Worm (Caenorhabditis elegans) whole organism, early embryonic: Measurements from ENCODE around the gene B0034.1.

Source experiments
- B0310.2 ChIP-seq: sonication (generic microtip); optimal IDR thresholded peaks from 2 replicates; lab custom pipeline; 2016; ENCODE audit warnings: mild to moderate bottlenecking, missing genetic modification characterization, missing compliant biosample characterization
- F13C5.2 ChIP-seq: sonication (generic microtip); optimal IDR thresholded peaks from 2 replicates; lab custom pipeline; 2017; ENCODE audit warnings: mild to moderate bottlenecking, missing genetic modification characterization, inconsistent platforms, missing compliant biosample characterization
- aly-1 ChIP-seq: sonication (generic microtip); optimal IDR thresholded peaks from 2 replicates; lab custom pipeline; 2016; ENCODE audit warnings: missing genetic modification characterization, missing compliant biosample characterization
- ama-1 ChIP-seq: fragments of 150-350 bp; optimal IDR thresholded peaks from 2 replicates; lab custom pipeline; 2014
- ceh-13 ChIP-seq: fragments of 200-800 bp; sonication (Bioruptor generic); optimal IDR thresholded peaks from 2 replicates; lab custom pipeline; 2018; ENCODE audit warnings: mild to moderate bottlenecking, missing genetic modification characterization, missing compliant biosample characterization
- ceh-36 ChIP-seq: sonication (generic microtip); optimal IDR thresholded peaks from 2 replicates; lab custom pipeline; 2016; ENCODE audit warnings: missing genetic modification characterization, inconsistent platforms, missing compliant biosample characterization
- ets-7 ChIP-seq: sonication (generic microtip); optimal IDR thresholded peaks from 2 replicates; lab custom pipeline; 2016; ENCODE audit warnings: missing genotype, missing genetic modification characterization, missing compliant biosample characterization
- flt-1 ChIP-seq: fragments of 200-800 bp; sonication (Bioruptor generic); IDR thresholded peaks from 2 replicates; pipeline ENCODE4 v1.3.6; 2022; ENCODE audit warnings: missing genetic modification characterization, missing compliant biosample characterization
- hmbx-1 ChIP-seq: sonication (generic microtip); optimal IDR thresholded peaks from 2 replicates; lab custom pipeline; 2016; ENCODE audit warnings: mild to moderate bottlenecking, missing genetic modification characterization, missing compliant biosample characterization
- hmg-4 ChIP-seq: fragments of 200-800 bp; sonication (Bioruptor generic); optimal IDR thresholded peaks from 2 replicates; lab custom pipeline; 2018; ENCODE audit warnings: mild to moderate bottlenecking, missing genetic modification characterization, missing compliant biosample characterization
- hnd-1 ChIP-seq: sonication (generic microtip); optimal IDR thresholded peaks from 2 replicates; lab custom pipeline; 2016; ENCODE audit warnings: missing genetic modification characterization, missing compliant biosample characterization
- pes-1 ChIP-seq: fragments of 200-800 bp; sonication (Bioruptor generic); IDR thresholded peaks from 2 replicates; pipeline ENCODE4 v1.3.6; 2022; ENCODE audit warnings: missing genetic modification reagents, missing genetic modification characterization, missing compliant biosample characterization
- scrt-1 ChIP-seq: fragments of 200-800 bp; sonication (Bioruptor generic); IDR thresholded peaks from 2 replicates; pipeline ENCODE4 v1.3.6; 2022; ENCODE audit warnings: missing genetic modification characterization, missing compliant biosample characterization
- sea-1 ChIP-seq: fragments of 200-800 bp; sonication (Bioruptor generic); conservative IDR thresholded peaks from 2 replicates; pipeline ENCODE4 v1.3.6; 2022; ENCODE audit warnings: missing genetic modification characterization, missing compliant biosample characterization
- tbx-11 ChIP-seq: fragments of 200-800 bp; sonication (Bioruptor generic); IDR thresholded peaks from 2 replicates; pipeline ENCODE4 v1.3.6; 2022; ENCODE audit warnings: missing genetic modification characterization, missing compliant biosample characterization
- tbx-37 ChIP-seq: fragments of 200-800 bp; sonication (Bioruptor generic); conservative IDR thresholded peaks from 2 replicates; pipeline ENCODE4 v1.3.6; 2022; ENCODE audit warnings: missing genetic modification reagents, missing genetic modification characterization, missing compliant biosample characterization
- tra-4 ChIP-seq: sonication (generic microtip); optimal IDR thresholded peaks from 2 replicates; lab custom pipeline; 2017; ENCODE audit warnings: missing genetic modification characterization, missing compliant biosample characterization

The B0034.1 gene

DNA sequence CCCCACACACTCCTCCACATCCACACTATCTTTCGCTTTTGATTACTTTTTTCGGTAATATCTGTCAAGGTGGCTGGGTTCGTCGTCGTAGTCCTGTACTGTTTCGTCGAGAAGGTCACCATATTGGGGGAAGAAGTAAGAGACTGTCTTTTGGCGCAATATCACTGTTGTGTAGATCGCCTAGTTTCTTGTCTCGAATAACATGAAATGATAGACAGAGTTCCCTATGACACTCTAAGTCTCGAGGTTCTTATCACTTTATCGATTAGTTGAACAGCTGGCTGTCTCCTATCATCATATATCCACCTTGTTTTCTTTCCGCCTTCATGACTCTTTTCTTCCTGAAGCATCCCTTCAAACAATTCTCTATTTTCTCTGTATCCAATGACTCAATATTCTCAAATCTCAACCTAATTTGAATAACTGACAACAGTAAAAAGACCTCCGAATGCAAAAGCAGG, 34.1 kb upstream of the B0034.1 start:
- no peak for TF ChIP-seq ets-7 (tag; lab: Kevin White, UChicago)
- no peak for TF ChIP-seq hmbx-1 (tag; lab: Kevin White, UChicago)
- TF ChIP-seq F13C5.2 (tag; lab: Kevin White, UChicago): no peak
- no peak for TF ChIP-seq tbx-11
- TF ChIP-seq ceh-36 (tag; lab: Kevin White, UChicago): no peak
- TF ChIP-seq pes-1 (GFP tag; lab: Robert Waterston, UW): no peak
- TF ChIP-seq tra-4 (tag; lab: Kevin White, UChicago): no peak
- no peak for TF ChIP-seq ama-1 (lab: Kevin White, UChicago)
- no peak for TF ChIP-seq flt-1
- TF ChIP-seq tbx-37: no peak
- no peak for TF ChIP-seq sea-1 (GFP tag; lab: Robert Waterston, UW)
- TF ChIP-seq hnd-1 (tag; lab: Kevin White, UChicago): no peak
- no peak for TF ChIP-seq scrt-1 (GFP tag; lab: Robert Waterston, UW)
- no peak for TF ChIP-seq B0310.2 (tag; lab: Kevin White, UChicago)
- no peak for TF ChIP-seq hmg-4 (GFP tag; lab: Kevin White, UChicago)

DNA sequence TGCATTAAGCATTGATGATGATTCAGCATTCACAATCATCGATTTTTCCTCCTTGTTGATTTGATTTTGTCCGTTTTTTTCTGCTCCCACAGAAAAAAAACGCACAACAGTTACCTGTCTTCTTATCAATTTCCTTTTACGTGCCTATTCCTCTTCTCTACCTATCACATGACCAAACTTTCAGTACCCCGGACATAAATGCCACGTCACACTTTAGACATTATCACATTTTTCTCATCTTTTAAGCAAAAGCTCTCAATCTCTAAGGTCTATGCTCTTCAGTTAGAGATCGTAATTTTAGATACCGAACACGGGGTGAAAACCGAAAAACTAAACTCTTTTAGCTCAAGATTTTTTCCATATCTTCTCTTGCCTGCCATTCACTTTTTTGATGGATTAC, 32.1 kb upstream of the B0034.1 start:
- no peak for TF ChIP-seq ceh-36 (tag; lab: Kevin White, UChicago)
- no peak for TF ChIP-seq B0310.2 (tag; lab: Kevin White, UChicago)
- TF ChIP-seq tra-4 (tag; lab: Kevin White, UChicago): no peak
- TF ChIP-seq F13C5.2 (tag; lab: Kevin White, UChicago): no peak
- TF ChIP-seq hnd-1 (tag; lab: Kevin White, UChicago): no peak
- no peak for TF ChIP-seq tbx-37

DNA sequence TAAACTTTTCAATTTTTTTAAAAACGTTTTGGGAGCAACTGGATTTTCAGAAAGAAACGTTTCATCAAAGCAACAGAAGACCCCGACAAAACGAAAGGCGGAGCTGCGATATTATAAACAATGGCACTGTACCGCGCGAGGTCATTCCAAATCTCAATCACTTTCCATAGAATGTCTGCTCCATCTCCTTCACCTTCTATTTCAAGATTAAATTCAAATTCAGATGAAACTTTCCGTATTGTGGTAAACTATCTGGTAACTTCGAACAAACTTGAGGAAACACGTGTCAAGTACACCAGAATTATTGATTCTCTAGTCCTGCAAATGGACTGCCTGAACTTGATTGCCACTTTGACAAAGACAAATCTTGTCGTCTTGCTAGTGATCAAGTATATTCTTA, 27.3 kb upstream of the B0034.1 start, which contains the start of gene F28B12.6:
F28B12.6 (plus strand) TSS at position 49 of the 400 bp plus-strand sequence.
- TF ChIP-seq ama-1 (lab: Kevin White, UChicago) (peak; percentile 24), flt-1 (no peak)

DNA sequence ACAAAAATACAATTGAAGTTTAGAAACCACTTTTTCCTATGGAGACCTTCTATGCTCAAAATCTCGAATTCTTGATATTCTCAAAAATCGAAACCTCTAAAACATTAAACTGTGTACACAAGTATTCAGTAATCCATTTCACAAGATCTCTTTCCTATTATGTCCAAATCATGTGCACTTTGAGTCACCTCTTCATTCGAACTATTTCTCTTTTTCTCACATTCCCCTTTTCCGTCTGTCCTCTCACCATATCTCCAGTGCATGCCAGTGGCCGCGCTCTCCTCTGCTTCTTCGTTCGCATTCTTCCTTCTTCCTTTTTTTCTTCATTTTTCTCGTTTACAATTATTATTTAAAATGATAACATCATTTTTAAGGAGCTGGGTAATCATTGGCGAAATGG, 25.5 kb upstream of the B0034.1 start, which contains the start of gene F28B12.1:
F28B12.1 (plus strand) TSS at position 335 of the 400 bp plus-strand sequence.
- TF ChIP-seq ceh-13 (GFP tag; lab: Kevin White, UChicago) (no peak), tbx-11 (no peak), aly-1 (no peak), ceh-36 (tag; lab: Kevin White, UChicago) (no peak), hmbx-1 (tag; lab: Kevin White, UChicago) (no peak), flt-1 (no peak)

DNA sequence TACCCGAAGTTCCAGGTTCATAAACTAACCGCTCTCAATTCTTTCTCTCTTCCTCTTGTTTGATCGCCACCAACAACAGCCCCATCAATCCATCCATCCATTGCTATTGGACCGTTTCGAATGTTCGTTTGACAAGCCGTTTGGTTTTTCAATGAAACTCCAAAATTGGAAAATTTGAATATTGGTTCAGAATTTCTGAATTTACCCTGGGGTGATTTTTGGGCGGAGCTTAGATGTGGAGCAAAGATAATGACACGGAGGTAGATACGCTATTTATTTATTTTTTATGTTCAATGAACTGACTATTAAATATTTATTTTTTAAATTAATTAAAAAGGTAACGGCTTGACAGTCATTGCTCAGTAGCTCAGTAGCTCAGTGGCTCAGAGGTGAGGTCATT, 23.9 kb upstream of the B0034.1 start, which contains the start of gene B0034.2:
B0034.2 (minus strand) TSS at position 101 of the 400 bp plus-strand sequence.
- TF ChIP-seq B0310.2 (tag; lab: Kevin White, UChicago) (no peak), hmg-4 (GFP tag; lab: Kevin White, UChicago) (no peak), tbx-37 (no peak), ceh-36 (tag; lab: Kevin White, UChicago) (no peak), ama-1 (lab: Kevin White, UChicago) (no peak), tbx-11 (no peak), pes-1 (GFP tag; lab: Robert Waterston, UW) (no peak), tra-4 (tag; lab: Kevin White, UChicago) (no peak)

- TF ChIP-seq hmg-4 (GFP tag; lab: Kevin White, UChicago) (no peak), hmbx-1 (tag; lab: Kevin White, UChicago) (no peak), ceh-13 (GFP tag; lab: Kevin White, UChicago) (no peak), ets-7 (tag; lab: Kevin White, UChicago) (no peak), pes-1 (GFP tag; lab: Robert Waterston, UW) (no peak), tbx-11 (no peak), tra-4 (tag; lab: Kevin White, UChicago) (no peak), ceh-36 (tag; lab: Kevin White, UChicago) (no peak), tbx-37 (no peak), F13C5.2 (tag; lab: Kevin White, UChicago) (no peak), aly-1 (no peak), hnd-1 (tag; lab: Kevin White, UChicago) (no peak), ama-1 (lab: Kevin White, UChicago) (no peak), flt-1 (no peak), scrt-1 (GFP tag; lab: Robert Waterston, UW) (no peak), sea-1 (GFP tag; lab: Robert Waterston, UW) (no peak), B0310.2 (tag; lab: Kevin White, UChicago) (no peak)
Observed at ce11 chrII:5945818-5946217, 22.3 kb upstream of the B0034.1 start.

DNA sequence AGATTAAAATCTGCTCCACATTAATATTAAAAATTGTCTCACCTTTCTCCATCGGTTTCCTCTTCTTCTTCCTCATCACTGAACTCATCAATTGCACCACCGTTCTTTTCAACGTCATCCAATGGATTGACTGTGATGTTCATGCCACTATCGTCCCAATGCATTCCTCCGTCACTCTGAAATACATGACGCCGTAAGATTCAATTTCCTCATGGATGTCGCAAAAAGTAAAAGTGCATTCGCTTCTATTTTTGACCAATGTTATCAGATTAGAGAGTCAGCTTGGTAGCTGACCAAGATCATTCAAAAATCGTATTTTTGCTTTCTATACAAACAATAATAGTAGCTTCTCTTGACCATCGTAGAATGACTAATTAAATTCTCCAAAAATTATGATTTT, 21.7 kb upstream of the B0034.1 start:
- TF ChIP-seq tbx-11: no peak
- no peak for TF ChIP-seq scrt-1 (GFP tag; lab: Robert Waterston, UW)
- TF ChIP-seq hmbx-1 (tag; lab: Kevin White, UChicago): no peak
- no peak for TF ChIP-seq hnd-1 (tag; lab: Kevin White, UChicago)
- TF ChIP-seq hmg-4 (GFP tag; lab: Kevin White, UChicago): no peak
- no peak for TF ChIP-seq ama-1 (lab: Kevin White, UChicago)
- TF ChIP-seq tra-4 (tag; lab: Kevin White, UChicago): no peak
- TF ChIP-seq flt-1: no peak
- TF ChIP-seq aly-1: no peak
- no peak for TF ChIP-seq ets-7 (tag; lab: Kevin White, UChicago)
- no peak for TF ChIP-seq sea-1 (GFP tag; lab: Robert Waterston, UW)
- no peak for TF ChIP-seq ceh-36 (tag; lab: Kevin White, UChicago)
- TF ChIP-seq tbx-37: no peak
- TF ChIP-seq F13C5.2 (tag; lab: Kevin White, UChicago): no peak

DNA sequence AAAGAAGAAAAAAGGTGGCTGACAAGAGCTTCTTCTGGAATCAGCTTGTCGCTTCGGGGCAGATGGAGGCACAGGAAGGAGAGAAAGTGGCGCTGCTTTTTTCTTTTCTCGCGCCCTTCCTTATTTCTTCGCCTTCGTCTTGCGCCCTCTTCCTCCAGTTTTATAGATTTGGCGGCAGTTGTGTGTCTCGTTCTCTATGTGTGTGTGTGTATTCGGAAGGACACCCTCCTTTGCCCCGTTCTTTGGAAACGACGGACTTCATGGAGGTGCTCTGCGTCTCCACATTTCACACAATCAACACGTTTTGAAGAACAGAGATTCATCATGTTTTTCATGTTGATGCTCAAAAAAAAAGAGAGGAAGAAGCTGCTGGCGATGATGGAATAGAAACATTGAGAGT, 19.5 kb upstream of the B0034.1 start:
- TF ChIP-seq tbx-11: no peak
- no peak for TF ChIP-seq flt-1
- no peak for TF ChIP-seq hnd-1 (tag; lab: Kevin White, UChicago)
- no peak for TF ChIP-seq pes-1 (GFP tag; lab: Robert Waterston, UW)
- TF ChIP-seq scrt-1 (GFP tag; lab: Robert Waterston, UW): no peak
- no peak for TF ChIP-seq sea-1 (GFP tag; lab: Robert Waterston, UW)
- no peak for TF ChIP-seq ceh-36 (tag; lab: Kevin White, UChicago)
- TF ChIP-seq F13C5.2 (tag; lab: Kevin White, UChicago): no peak
- TF ChIP-seq tbx-37: no peak
- TF ChIP-seq aly-1: no peak
- TF ChIP-seq tra-4 (tag; lab: Kevin White, UChicago): no peak
- no peak for TF ChIP-seq hmg-4 (GFP tag; lab: Kevin White, UChicago)
- TF ChIP-seq hmbx-1 (tag; lab: Kevin White, UChicago): no peak
- TF ChIP-seq ets-7 (tag; lab: Kevin White, UChicago): no peak
- TF ChIP-seq ama-1 (lab: Kevin White, UChicago): no peak
- TF ChIP-seq ceh-13 (GFP tag; lab: Kevin White, UChicago): no peak
- no peak for TF ChIP-seq B0310.2 (tag; lab: Kevin White, UChicago)
